Fruit fly (Drosophila melanogaster): ENCODE measurements around the gene Taf7.

Gene Taf7

dm6 chr3R:7884433-7884832 is 22.7 kb upstream of the Taf7 start (continued):
- peak in 1 of 2 experiments; percentile 14 for TF ChIP-seq crp (GFP tag; optimal IDR thresholded peaks at IDR 0.05)
- TF ChIP-seq CG13894 (tag; optimal IDR thresholded peaks at IDR 0.05): peak; percentile 21
- TF ChIP-seq HLH54F (GFP tag; optimal IDR thresholded peaks at IDR 0.05): no peak
- no peak for TF ChIP-seq cwo (GFP tag; optimal IDR thresholded peaks at IDR 0.05)
- no peak for TF ChIP-seq CG6254 (GFP tag; optimal IDR thresholded peaks at IDR 0.05)
- no peak for TF ChIP-seq Ets65A (GFP tag)
- no peak for TF ChIP-seq CG3065 (GFP tag; optimal IDR thresholded peaks at IDR 0.05)
- peak; percentile 56 for TF ChIP-seq CG15514 (GFP tag; optimal IDR thresholded peaks at IDR 0.05)
- no peak for TF ChIP-seq sima (GFP tag; optimal IDR thresholded peaks at IDR 0.05)
- TF ChIP-seq Ets97D (GFP tag; optimal IDR thresholded peaks at IDR 0.05): no peak
- no peak for TF ChIP-seq CG13424 (tag; optimal IDR thresholded peaks at IDR 0.05)
- no peak for TF ChIP-seq Lim3 (GFP tag; IDR thresholded peaks at IDR 0.05)
- TF ChIP-seq Atf3 (GFP tag; optimal IDR thresholded peaks at IDR 0.05): no peak
- TF ChIP-seq Doc2 (GFP tag; IDR thresholded peaks at IDR 0.05): no peak
- no peak for TF ChIP-seq psq (GFP tag; optimal IDR thresholded peaks at IDR 0.05)

DNA sequence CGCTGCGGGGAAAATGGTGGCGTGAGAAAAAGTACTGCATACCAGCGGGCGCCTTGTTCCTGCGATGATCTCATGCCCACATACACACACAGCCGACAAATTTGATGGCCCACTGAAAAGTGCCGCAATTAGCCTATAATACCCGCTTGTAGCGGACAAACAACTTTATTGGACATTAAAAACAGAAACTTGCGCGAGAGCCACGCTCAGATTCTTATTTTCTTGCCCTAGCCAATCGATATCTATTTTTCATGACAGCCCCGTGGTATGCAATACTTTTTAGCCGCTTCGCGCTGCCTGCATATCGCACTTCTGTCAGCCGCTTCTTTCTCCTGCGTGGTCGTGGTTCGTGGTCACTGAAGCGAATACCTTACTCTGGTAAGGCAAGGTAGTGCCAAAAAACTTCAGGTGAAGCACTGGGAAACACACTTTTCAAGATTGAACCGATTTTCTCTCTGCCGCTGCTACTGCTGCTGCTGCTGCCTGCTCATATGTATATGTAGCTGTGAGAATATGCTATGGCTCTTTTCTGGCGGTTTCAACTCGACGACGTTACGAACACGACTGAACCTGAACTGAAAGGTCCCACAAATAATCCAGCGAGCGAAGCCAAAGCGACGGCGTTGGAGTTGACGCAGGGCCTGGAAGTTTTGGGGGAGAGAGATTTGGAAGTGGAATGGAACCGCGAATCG is 20.8 kb upstream of the Taf7 start, which contains the start of gene CG17816:
Gene CG17816 (minus strand): TSS at position 567 of the 692 bp plus-strand sequence.
- peak; percentile 20 for TF ChIP-seq CG5180 (GFP tag; optimal IDR thresholded peaks at IDR 0.05)
- TF ChIP-seq Usf (GFP tag; optimal IDR thresholded peaks at IDR 0.05): no peak
- TF ChIP-seq CG7372 (GFP tag; IDR thresholded peaks at IDR 0.05): no peak
- TF ChIP-seq CG34422 (GFP tag; IDR thresholded peaks at IDR 0.05): 0 out of 3 replicates have a peak, but pooled peaks have one; percentile 12
- TF ChIP-seq CG8478 (optimal IDR thresholded peaks at IDR 0.05): peak; percentile 28
- no peak for TF ChIP-seq kah (GFP tag; optimal IDR thresholded peaks at IDR 0.05)
- TF ChIP-seq CG12659 (GFP tag; optimal IDR thresholded peaks at IDR 0.05): no peak
- TF ChIP-seq Gug (GFP tag; IDR thresholded peaks at IDR 0.05): no peak
- TF ChIP-seq Lim3 (GFP tag; IDR thresholded peaks at IDR 0.05): no peak
- TF ChIP-seq Hmr (GFP tag; optimal IDR thresholded peaks at IDR 0.05): no peak
- TF ChIP-seq CG33557 (GFP tag; optimal IDR thresholded peaks at IDR 0.05): no peak
- TF ChIP-seq HHEX (GFP tag; optimal IDR thresholded peaks at IDR 0.05): peak; percentile 43
- no peak for TF ChIP-seq Sry-β (GFP tag; optimal IDR thresholded peaks at IDR 0.05)
- TF ChIP-seq CG15601 (tag; optimal IDR thresholded peaks at IDR 0.05): peak; percentile 13
- TF ChIP-seq CG8924 (tag; optimal IDR thresholded peaks at IDR 0.05): no peak
- no peak for TF ChIP-seq Fer3 (tag; optimal IDR thresholded peaks at IDR 0.05)
- no peak for TF ChIP-seq CG10979 (tag; optimal IDR thresholded peaks at IDR 0.05)
- peak; percentile 43 for TF ChIP-seq nom (GFP tag; optimal IDR thresholded peaks at IDR 0.05)
- TF ChIP-seq Rx (GFP tag; IDR thresholded peaks at IDR 0.05): no peak
- TF ChIP-seq so (GFP tag; IDR thresholded peaks at IDR 0.05): 0 out of 3 replicates have a peak, but pooled peaks have one; percentile 7
- no peak for TF ChIP-seq CG7963 (GFP tag; IDR thresholded peaks at IDR 0.05; ENCODE audit: partially characterized antibody)
- no peak for TF ChIP-seq grau (tag; optimal IDR thresholded peaks at IDR 0.05)
- TF ChIP-seq zfh1 (GFP tag; IDR thresholded peaks at IDR 0.05): no peak
- TF ChIP-seq Pdp1 (GFP tag; optimal IDR thresholded peaks at IDR 0.05): peak in 1 of 2 experiments; percentile 42
- no peak for TF ChIP-seq Aef1 (GFP tag; IDR thresholded peaks at IDR 0.05)
- TF ChIP-seq oc (tag; optimal IDR thresholded peaks at IDR 0.05): peak; percentile 30
- TF ChIP-seq Adf1 (GFP tag; IDR thresholded peaks at IDR 0.05): peak; percentile 84
- peak; percentile 37 for TF ChIP-seq phol (tag; optimal IDR thresholded peaks at IDR 0.05)
- TF ChIP-seq CG13894 (tag; optimal IDR thresholded peaks at IDR 0.05): peak; percentile 44
- peak; percentile 29 for TF ChIP-seq Nf-YB (GFP tag; optimal IDR thresholded peaks at IDR 0.05)
- TF ChIP-seq slbo (GFP tag; IDR thresholded peaks at IDR 0.05): no peak
- TF ChIP-seq eve (GFP tag; optimal IDR thresholded peaks at IDR 0.05): no peak
- TF ChIP-seq corto (GFP tag; optimal IDR thresholded peaks at IDR 0.05): no peak
- no peak for TF ChIP-seq trh (GFP tag; optimal IDR thresholded peaks at IDR 0.05)
- TF ChIP-seq CG7786 (GFP tag; optimal IDR thresholded peaks at IDR 0.05): no peak
- no peak for TF ChIP-seq tx (GFP tag; optimal IDR thresholded peaks at IDR 0.05)

Measured in whole organism, embryonic.